ENCODE assay signal across 2 worm cellular contexts in genomic region chrIII:6873724-6874123, ce11.
A peak's percentile ranks its signal among the peaks of the same experiment; 100 is the strongest.
TF ChIP-seq lines count a peak whose summit lies in the region.

No protein-coding gene starts in this region.

TF ChIP-seq in whole organism, L1 larva, 84 proteins besides CTCF, POLR2A, EP300 and RAD21 (continued from another document):
- TF ChIP-seq jun-1 (tag; optimal IDR thresholded peaks at IDR 0.05; lab: Kevin White, UChicago): no peak
- TF ChIP-seq nhr-90 (tag; optimal IDR thresholded peaks at IDR 0.05; lab: Kevin White, UChicago; ENCODE audit: poor library complexity): no peak
- peak; percentile 55 for TF ChIP-seq ama-1 (optimal IDR thresholded peaks at IDR 0.05; lab: Kevin White, UChicago)
- TF ChIP-seq tbx-2 (tag; optimal IDR thresholded peaks at IDR 0.05; lab: Kevin White, UChicago): peak; percentile 4
- no peak for TF ChIP-seq sup-37 (GFP tag; optimal IDR thresholded peaks at IDR 0.05; lab: Kevin White, UChicago)
- TF ChIP-seq lsy-2 (tag; optimal IDR thresholded peaks at IDR 0.05; lab: Kevin White, UChicago): peak; percentile 34 to 59
- TF ChIP-seq lir-3 (tag; optimal IDR thresholded peaks at IDR 0.05; lab: Kevin White, UChicago; ENCODE audit: poor library complexity): no peak
- TF ChIP-seq blmp-1 (tag; optimal IDR thresholded peaks at IDR 0.05; lab: Kevin White, UChicago): no peak
- TF ChIP-seq ceh-82 (tag; optimal IDR thresholded peaks at IDR 0.05; lab: Kevin White, UChicago): peak in 1 of 3 experiments; percentile 16
TF ChIP-seq in whole organism, L1 larva: peak in this region for 16.

TF ChIP-seq in whole organism, L2 larva, 48 proteins besides CTCF, POLR2A, EP300 and RAD21 (continued from another document):
- TF ChIP-seq nhr-21 (tag; optimal IDR thresholded peaks at IDR 0.05; lab: Kevin White, UChicago) (no peak), unc-55 (GFP tag; optimal IDR thresholded peaks at IDR 0.05; lab: Kevin White, UChicago) (no peak), C34F6.9 (tag; optimal IDR thresholded peaks at IDR 0.05; lab: Kevin White, UChicago) (no peak), nhr-23 (tag; optimal IDR thresholded peaks at IDR 0.05; lab: Kevin White, UChicago) (no peak), sma-9 (GFP tag; optimal IDR thresholded peaks at IDR 0.05; lab: Kevin White, UChicago) (peak; percentile 47), sma-9 (tag; optimal IDR thresholded peaks at IDR 0.05; lab: Kevin White, UChicago) (no peak), F13H6.1 (tag; optimal IDR thresholded peaks at IDR 0.05; lab: Kevin White, UChicago) (peak; percentile 38), ztf-4 (tag; optimal IDR thresholded peaks at IDR 0.05; lab: Kevin White, UChicago) (peak; percentile 24), nhr-25 (tag; optimal IDR thresholded peaks at IDR 0.05; lab: Kevin White, UChicago) (no peak), aly-2 (tag; optimal IDR thresholded peaks at IDR 0.05; lab: Kevin White, UChicago) (no peak), lsy-2 (tag; optimal IDR thresholded peaks at IDR 0.05; lab: Kevin White, UChicago) (peak in 1 of 2 experiments; percentile 59), sem-4 (tag; optimal IDR thresholded peaks at IDR 0.05; lab: Kevin White, UChicago) (no peak), skn-1 (tag; optimal IDR thresholded peaks at IDR 0.05; lab: Kevin White, UChicago) (no peak), nhr-129 (tag; optimal IDR thresholded peaks at IDR 0.05; lab: Kevin White, UChicago) (peak; percentile 36), elt-3 (tag; optimal IDR thresholded peaks at IDR 0.05; lab: Kevin White, UChicago) (no peak), ama-1 (optimal IDR thresholded peaks at IDR 0.05; lab: Kevin White, UChicago) (peak; percentile 23), ZK546.5 (tag; optimal IDR thresholded peaks at IDR 0.05; lab: Kevin White, UChicago) (no peak), gmeb-1 (tag; optimal IDR thresholded peaks at IDR 0.05; lab: Kevin White, UChicago) (no peak), fos-1 (tag; optimal IDR thresholded peaks at IDR 0.05; lab: Kevin White, UChicago) (no peak), ceh-82 (tag; optimal IDR thresholded peaks at IDR 0.05; lab: Kevin White, UChicago) (no peak), mab-5 (tag; optimal IDR thresholded peaks at IDR 0.05; lab: Kevin White, UChicago) (no peak), nhr-77 (tag; optimal IDR thresholded peaks at IDR 0.05; lab: Kevin White, UChicago) (no peak), ztf-1 (GFP tag; conservative IDR thresholded peaks at IDR 0.05; lab: Robert Waterston, UW) (no peak), snpc-4 (tag; optimal IDR thresholded peaks at IDR 0.05; lab: Kevin White, UChicago) (no peak), unc-62 (GFP tag; optimal IDR thresholded peaks at IDR 0.05; lab: Kevin White, UChicago) (no peak), dmd-4 (tag; optimal IDR thresholded peaks at IDR 0.05; lab: Kevin White, UChicago) (no peak), lin-13 (GFP tag; optimal IDR thresholded peaks at IDR 0.05; lab: Kevin White, UChicago) (peak; percentile 68), nhr-12 (tag; optimal IDR thresholded peaks at IDR 0.05; lab: Kevin White, UChicago) (no peak), peb-1 (tag; optimal IDR thresholded peaks at IDR 0.05; lab: Kevin White, UChicago) (no peak)
TF ChIP-seq in whole organism, L2 larva: peak in this region for 8.
